Worm (Caenorhabditis elegans): ENCODE data around the gene ocr-3.

The ocr-3 gene

DNA sequence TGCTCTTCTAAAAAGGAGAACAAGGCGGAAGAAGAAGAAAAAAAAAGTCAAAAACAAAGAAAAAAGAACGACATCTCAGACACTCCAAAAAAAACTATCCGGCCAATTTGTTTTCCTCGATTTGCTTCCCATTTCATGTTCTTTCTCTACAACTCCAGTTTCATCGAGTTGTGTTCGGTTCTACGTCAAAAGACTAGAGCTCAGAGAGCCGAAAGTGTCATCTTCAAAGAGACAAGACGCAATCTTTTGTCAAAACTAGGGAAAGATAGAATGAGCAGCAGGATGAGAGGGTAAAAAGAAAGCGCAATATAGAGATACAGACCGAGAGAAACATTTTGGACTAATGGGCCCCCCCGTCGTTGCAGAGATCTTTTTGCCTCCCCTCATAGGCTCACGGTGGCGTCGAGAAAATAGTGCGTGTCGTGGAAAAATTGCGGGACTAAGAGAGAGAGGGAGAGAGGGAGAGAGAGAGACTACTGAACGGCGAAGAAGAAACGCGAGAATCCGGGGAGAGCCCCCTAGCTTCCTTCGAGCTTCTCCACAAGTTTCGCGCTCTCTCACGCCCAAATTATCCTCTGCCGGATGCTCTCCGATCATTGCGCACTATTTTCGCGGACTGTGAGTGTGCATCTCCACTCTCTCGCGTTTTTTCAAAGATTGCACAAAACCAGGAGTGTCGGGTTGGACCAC is 20.6 kb downstream of the ocr-3 start:
- TF ChIP-seq hlh-1 (tag; optimal IDR thresholded peaks at IDR 0.05), result peak; percentile 65
- peak; percentile 40 for TF ChIP-seq mls-2 (tag; optimal IDR thresholded peaks at IDR 0.05)
- no peak for TF ChIP-seq snpc-4 (tag; optimal IDR thresholded peaks at IDR 0.05)
- TF ChIP-seq M03D4.4 (tag; optimal IDR thresholded peaks at IDR 0.05), result no peak
- no peak for TF ChIP-seq ceh-43 (GFP tag; optimal IDR thresholded peaks at IDR 0.05)
- TF ChIP-seq mab-5 (tag; optimal IDR thresholded peaks at IDR 0.05), result peak; percentile 4
- peak; percentile 4 for TF ChIP-seq ztf-11 (tag; optimal IDR thresholded peaks at IDR 0.05)
- no peak for TF ChIP-seq nhr-76 (tag; optimal IDR thresholded peaks at IDR 0.05)
- TF ChIP-seq drap-1 (GFP tag; optimal IDR thresholded peaks at IDR 0.05), result peak; percentile 29
- TF ChIP-seq sptf-1 (tag; optimal IDR thresholded peaks at IDR 0.05), result peak; percentile 67
- peak; percentile 89 for TF ChIP-seq unc-120 (tag; optimal IDR thresholded peaks at IDR 0.05; ENCODE audit: poor library complexity, severe bottlenecking)
- TF ChIP-seq ces-1 (GFP tag; optimal IDR thresholded peaks at IDR 0.05), result peak; percentile 73
- peak; percentile 72 for TF ChIP-seq unc-62 (GFP tag; optimal IDR thresholded peaks at IDR 0.05)

DNA sequence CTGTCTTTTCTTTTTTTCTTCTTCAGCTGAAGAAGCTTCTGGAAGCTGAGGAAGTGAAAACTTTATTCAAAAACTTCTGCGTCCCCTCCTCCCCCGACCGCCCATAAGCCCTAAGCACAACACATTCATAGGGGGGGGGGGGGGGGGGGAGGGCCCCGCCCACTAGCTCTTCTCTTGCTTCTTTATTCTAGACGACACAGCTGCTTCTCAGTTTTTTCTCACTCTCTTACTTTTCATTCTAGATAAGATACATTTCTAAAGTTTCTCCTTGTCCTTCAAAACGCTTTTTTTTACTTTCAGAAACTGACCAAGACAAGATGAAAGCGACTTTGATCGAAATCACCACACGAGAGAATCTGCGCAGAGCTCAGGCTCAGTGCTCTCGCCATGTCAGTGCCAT is 21.3 kb downstream of the ocr-3 start, which contains the start of gene T10B10.4:
Gene T10B10.4, plus strand, starts transcription at position 301 of the 400 bp plus-strand sequence.
- TF ChIP-seq flh-1 (GFP tag; optimal IDR thresholded peaks at IDR 0.05) (no peak), ces-1 (GFP tag; optimal IDR thresholded peaks at IDR 0.05) (no peak), mls-2 (tag; optimal IDR thresholded peaks at IDR 0.05) (no peak), elt-3 (tag; optimal IDR thresholded peaks at IDR 0.05) (no peak), hlh-1 (tag; optimal IDR thresholded peaks at IDR 0.05) (no peak), nhr-12 (tag; optimal IDR thresholded peaks at IDR 0.05) (no peak), elt-1 (tag; optimal IDR thresholded peaks at IDR 0.05; ENCODE audit: borderline replicate concordance, insufficient read depth) (no peak), blmp-1 (tag; optimal IDR thresholded peaks at IDR 0.05) (no peak), nhr-76 (tag; optimal IDR thresholded peaks at IDR 0.05) (no peak), ham-2 (GFP tag; optimal IDR thresholded peaks at IDR 0.05) (no peak), sem-2 (GFP tag; optimal IDR thresholded peaks at IDR 0.05) (no peak), pha-4 (tag; optimal IDR thresholded peaks at IDR 0.05) (no peak), sptf-1 (tag; optimal IDR thresholded peaks at IDR 0.05) (no peak)

DNA sequence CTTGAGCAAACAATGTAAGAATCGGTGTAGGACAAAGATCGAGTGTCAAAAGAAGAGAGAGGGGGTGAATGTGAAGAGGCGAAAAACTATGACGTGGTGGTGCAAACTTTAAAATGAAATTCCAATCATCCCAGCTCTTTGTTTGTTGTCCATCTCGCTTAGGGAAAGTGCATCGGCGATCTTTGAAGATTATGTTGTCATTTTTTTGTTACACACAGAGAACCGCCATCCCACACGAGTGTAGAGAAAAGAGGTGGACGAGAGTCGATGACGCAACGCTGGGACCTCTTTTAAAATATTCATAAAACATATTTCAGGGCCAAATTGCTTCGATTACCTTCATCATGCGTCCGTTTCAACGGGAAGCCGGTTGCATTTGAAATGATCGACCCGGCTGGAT is 22.8 kb downstream of the ocr-3 start:
- TF ChIP-seq unc-62 (GFP tag; optimal IDR thresholded peaks at IDR 0.05), result no peak
- TF ChIP-seq unc-120 (tag; optimal IDR thresholded peaks at IDR 0.05; ENCODE audit: poor library complexity, severe bottlenecking), result no peak
- no peak for TF ChIP-seq bed-3 (GFP tag; optimal IDR thresholded peaks at IDR 0.05)
- no peak for TF ChIP-seq elt-1 (tag; optimal IDR thresholded peaks at IDR 0.05; ENCODE audit: borderline replicate concordance, insufficient read depth)
- peak; percentile 62 for TF ChIP-seq zip-8 (tag; optimal IDR thresholded peaks at IDR 0.05)
- TF ChIP-seq blmp-1 (tag; optimal IDR thresholded peaks at IDR 0.05), result no peak

DNA sequence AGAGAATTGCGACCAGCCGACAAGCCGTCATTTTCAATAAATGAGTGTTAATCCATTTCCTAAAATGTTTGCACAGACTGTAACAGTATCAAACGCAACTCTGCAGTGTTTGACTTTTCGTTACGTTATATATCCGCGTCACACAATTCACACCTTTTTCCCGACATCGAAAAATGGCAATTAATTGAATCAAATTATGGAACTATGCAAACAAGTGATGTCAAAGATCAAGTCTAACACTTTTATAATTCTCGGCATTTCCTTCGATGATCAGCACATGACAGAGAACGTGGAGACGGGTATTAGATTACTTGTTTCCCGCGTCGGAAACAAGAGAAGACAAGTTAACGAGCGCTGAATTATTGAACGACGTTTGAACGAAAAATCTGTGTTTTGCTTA is 25.8 kb downstream of the ocr-3 start, which contains the start of gene phat-6:
Gene phat-6, minus strand, starts transcription at position 101 of the 400 bp plus-strand sequence.
- no peak for TF ChIP-seq mab-5 (tag; optimal IDR thresholded peaks at IDR 0.05)
- no peak for TF ChIP-seq blmp-1 (tag; optimal IDR thresholded peaks at IDR 0.05)
- TF ChIP-seq ztf-11 (tag; optimal IDR thresholded peaks at IDR 0.05), result no peak
- TF ChIP-seq pha-4 (tag; optimal IDR thresholded peaks at IDR 0.05), result no peak
- TF ChIP-seq mep-1 (tag; optimal IDR thresholded peaks at IDR 0.05), result no peak
- TF ChIP-seq tbx-8 (GFP tag; optimal IDR thresholded peaks at IDR 0.05), result no peak
- TF ChIP-seq nhr-2 (tag; optimal IDR thresholded peaks at IDR 0.05), result no peak
- TF ChIP-seq nhr-12 (tag; optimal IDR thresholded peaks at IDR 0.05), result no peak

DNA sequence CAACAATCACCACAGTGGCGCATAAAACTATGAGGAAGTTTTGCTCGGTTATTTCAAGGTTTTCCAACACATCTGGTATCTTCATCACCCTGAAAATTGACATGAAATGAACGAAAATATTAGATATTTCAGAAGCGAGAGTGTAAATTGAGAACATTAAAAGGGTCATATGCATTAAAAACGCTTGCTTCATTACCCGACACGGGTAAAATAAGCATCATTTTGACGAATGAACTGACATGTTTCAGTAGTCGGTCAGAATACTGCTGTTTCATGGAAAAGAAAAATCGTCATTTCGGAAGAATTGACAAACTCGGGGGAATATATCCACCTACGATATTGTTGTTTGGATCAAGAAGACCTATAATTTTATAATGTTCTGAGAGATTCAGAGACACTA is 30.5 kb downstream of the ocr-3 start, which contains the start of gene snt-7:
Gene snt-7, minus strand, starts transcription at position 101 of the 400 bp plus-strand sequence.
- no peak for TF ChIP-seq tbx-8 (GFP tag; optimal IDR thresholded peaks at IDR 0.05)
- no peak for TF ChIP-seq lin-32 (GFP tag; optimal IDR thresholded peaks at IDR 0.05)
- TF ChIP-seq lsy-2 (tag; optimal IDR thresholded peaks at IDR 0.05), result no peak
- TF ChIP-seq blmp-1 (tag; optimal IDR thresholded peaks at IDR 0.05), result no peak
- no peak for TF ChIP-seq mab-5 (tag; optimal IDR thresholded peaks at IDR 0.05)
- TF ChIP-seq elt-1 (tag; optimal IDR thresholded peaks at IDR 0.05; ENCODE audit: borderline replicate concordance, insufficient read depth), result no peak
- no peak for TF ChIP-seq unc-62 (GFP tag; optimal IDR thresholded peaks at IDR 0.05)
- TF ChIP-seq nhr-237 (tag; optimal IDR thresholded peaks at IDR 0.05), result no peak
- TF ChIP-seq ceh-43 (GFP tag; optimal IDR thresholded peaks at IDR 0.05), result no peak
- no peak for TF ChIP-seq nhr-12 (tag; optimal IDR thresholded peaks at IDR 0.05)
- TF ChIP-seq cnd-1 (tag; optimal IDR thresholded peaks at IDR 0.05), result no peak
- no peak for TF ChIP-seq snpc-4 (tag; optimal IDR thresholded peaks at IDR 0.05)

Data from whole organism, mixed stage, embryonic.